Fruit fly (Drosophila melanogaster) S2 (cell line): ENCODE data around the gene CG10097.
A peak's percentile ranks its signal among the peaks of the same experiment; 100 is the strongest.

Experiments used
- CG8478 ChIP-seq: fragments of >200 bp; optimal IDR thresholded peaks from 2 replicates; lab custom pipeline; 2018
- CTCF ChIP-seq, 2 experiments: fragments of >200 bp; optimal IDR thresholded peaks; 2 replicates each; lab custom pipeline; 2018

Gene CG10097

dm6 chr3R:12384274-12384673 lies 11.5 kb downstream of the CG10097 start:
- no peak for TF ChIP-seq CTCF (optimal IDR thresholded peaks at IDR 0.05; lab: Kevin White, UChicago)
- TF ChIP-seq CG8478 (lab: Kevin White, UChicago) = no peak

- TF ChIP-seq CTCF (optimal IDR thresholded peaks at IDR 0.05; lab: Kevin White, UChicago) (peak in 1 of 2 experiments; percentile 29), CG8478 (lab: Kevin White, UChicago) (no peak)
Measured at dm6 chr3R:12383784-12384183, 12.0 kb downstream of the CG10097 start.

- TF ChIP-seq CG8478 (lab: Kevin White, UChicago) (no peak), CTCF (optimal IDR thresholded peaks at IDR 0.05; lab: Kevin White, UChicago) (no peak)
Measured at dm6 chr3R:12383036-12383435, 12.7 kb downstream of the CG10097 start, which contains the start of gene GstD11. Gene GstD11 (plus strand): TSS chr3R:12383336.

dm6 chr3R:12382563-12382962 lies 13.2 kb downstream of the CG10097 start, which contains the start of gene CG10035:
Gene CG10035 (minus strand): TSS chr3R:12382691.
- no peak for TF ChIP-seq CG8478 (lab: Kevin White, UChicago)
- TF ChIP-seq CTCF (optimal IDR thresholded peaks at IDR 0.05; lab: Kevin White, UChicago) = no peak

- TF ChIP-seq CG8478 (lab: Kevin White, UChicago) = no peak
Measured at dm6 chr3R:12381130-12381700, 14.6 kb downstream of the CG10097 start.

dm6 chr3R:12379708-12380107 lies 16.1 kb downstream of the CG10097 start, which contains the start of gene GstD8:
Gene GstD8 (plus strand): TSS chr3R:12380008.
- TF ChIP-seq CTCF (optimal IDR thresholded peaks at IDR 0.05; lab: Kevin White, UChicago) = no peak
- no peak for TF ChIP-seq CG8478 (lab: Kevin White, UChicago)

- TF ChIP-seq CG8478 (lab: Kevin White, UChicago) = no peak
- TF ChIP-seq CTCF (optimal IDR thresholded peaks at IDR 0.05; lab: Kevin White, UChicago) = no peak
Measured at dm6 chr3R:12379249-12379648, 16.5 kb downstream of the CG10097 start.

dm6 chr3R:12378200-12378599 lies 17.6 kb downstream of the CG10097 start, which contains the start of gene GstD7:
Gene GstD7 (plus strand): TSS chr3R:12378500.
- TF ChIP-seq CG8478 (lab: Kevin White, UChicago) (no peak), CTCF (optimal IDR thresholded peaks at IDR 0.05; lab: Kevin White, UChicago) (no peak)

- TF ChIP-seq CG8478 (lab: Kevin White, UChicago) (no peak), CTCF (optimal IDR thresholded peaks at IDR 0.05; lab: Kevin White, UChicago) (no peak)
Measured at dm6 chr3R:12376828-12377227, 19.0 kb downstream of the CG10097 start, which contains the start of gene GstD6. Gene GstD6 (plus strand): TSS chr3R:12377128.

dm6 chr3R:12375258-12375783 lies 20.5 kb downstream of the CG10097 start, which contains the start of gene GstD5:
Gene GstD5 (plus strand): TSS chr3R:12375733.
- TF ChIP-seq CTCF (optimal IDR thresholded peaks at IDR 0.05; lab: Kevin White, UChicago) (no peak), CG8478 (lab: Kevin White, UChicago) (no peak)

dm6 chr3R:12373800-12374199 lies 22.0 kb downstream of the CG10097 start, which contains the start of gene GstD4:
Gene GstD4 (plus strand): TSS chr3R:12374100.
- TF ChIP-seq CG8478 (lab: Kevin White, UChicago) = no peak
- TF ChIP-seq CTCF (optimal IDR thresholded peaks at IDR 0.05; lab: Kevin White, UChicago) = no peak

dm6 chr3R:12372800-12373199 lies 23.0 kb downstream of the CG10097 start, which contains the start of gene GstD3:
Gene GstD3 (plus strand): TSS chr3R:12373068.
- TF ChIP-seq CG8478 (lab: Kevin White, UChicago) = no peak
- no peak for TF ChIP-seq CTCF (optimal IDR thresholded peaks at IDR 0.05; lab: Kevin White, UChicago)

- TF ChIP-seq CG8478 (lab: Kevin White, UChicago) (no peak), CTCF (optimal IDR thresholded peaks at IDR 0.05; lab: Kevin White, UChicago) (no peak)
Measured at dm6 chr3R:12371671-12372070, 24.1 kb downstream of the CG10097 start, which contains the start of gene GstD2. Gene GstD2 (plus strand): TSS chr3R:12371971.

dm6 chr3R:12370643-12370995 lies 25.2 kb downstream of the CG10097 start:
- TF ChIP-seq CTCF (optimal IDR thresholded peaks at IDR 0.05; lab: Kevin White, UChicago) = no peak
- TF ChIP-seq CG8478 (lab: Kevin White, UChicago) = no peak

- TF ChIP-seq CTCF (optimal IDR thresholded peaks at IDR 0.05; lab: Kevin White, UChicago) (no peak), CG8478 (lab: Kevin White, UChicago) (no peak)
Measured at dm6 chr3R:12369793-12370642, 25.8 kb downstream of the CG10097 start.
